Fruit fly (Drosophila melanogaster) whole organism, embryonic: ENCODE data around the gene MEP-1.

Source experiments
- Antp ChIP-seq: fragments of 200-800 bp; sonication (Bioruptor generic); optimal IDR thresholded peaks from 3 replicates; lab custom pipeline; 2016; ENCODE audit warnings: missing biosample characterization, missing genetic modification characterization
- Asciz ChIP-seq: fragments of 200-800 bp; sonication (Bioruptor generic); optimal IDR thresholded peaks from 2 replicates; lab custom pipeline; 2017; ENCODE audit warnings: missing biosample characterization, mild to moderate bottlenecking, missing genetic modification characterization, missing genetic modification reagents
- B-H2 ChIP-seq: fragments of 200-800 bp; sonication (Bioruptor generic); optimal IDR thresholded peaks from 2 replicates; lab custom pipeline; 2018; ENCODE audit warnings: missing biosample characterization, mild to moderate bottlenecking, missing genetic modification characterization
- Bdp1 ChIP-seq: fragments of 200-800 bp; sonication (Bioruptor generic); optimal IDR thresholded peaks from 3 replicates; lab custom pipeline; 2016; ENCODE audit warnings: missing biosample characterization, missing genetic modification characterization
- Bgb ChIP-seq: fragments of 200-800 bp; sonication (Bioruptor generic); IDR thresholded peaks from 2 replicates; pipeline ENCODE4 v1.3.6; 2022; ENCODE audit warnings: missing biosample characterization, missing genetic modification characterization; ENCODE audit not compliant: partially characterized antibody
- CG10209 ChIP-seq: fragments of 200-800 bp; sonication (Bioruptor generic); optimal IDR thresholded peaks from 3 replicates; lab custom pipeline; 2017; ENCODE audit warnings: missing biosample characterization, mild to moderate bottlenecking, missing genetic modification characterization, missing genetic modification reagents
- CG11456 ChIP-seq: fragments of 200-800 bp; sonication (Bioruptor generic); IDR thresholded peaks from 3 replicates; pipeline ENCODE4 v1.3.6; 2022; ENCODE audit warnings: missing biosample characterization, missing genetic modification characterization
- CG13123 ChIP-seq: fragments of 200-800 bp; sonication (Bioruptor generic); optimal IDR thresholded peaks from 2 replicates; lab custom pipeline; 2016; ENCODE audit warnings: missing biosample characterization, missing genetic modification characterization
- CG14710 ChIP-seq: fragments of 200-800 bp; sonication (Bioruptor generic); optimal IDR thresholded peaks from 3 replicates; lab custom pipeline; 2019; ENCODE audit warnings: missing biosample characterization, mild to moderate bottlenecking, missing genetic modification characterization, moderate library complexity
- CG17802 ChIP-seq: fragments of 200-800 bp; sonication (Bioruptor generic); optimal IDR thresholded peaks from 2 replicates; lab custom pipeline; 2018; ENCODE audit warnings: missing biosample characterization, mild to moderate bottlenecking, missing genetic modification characterization, moderate library complexity
- CG17912 ChIP-seq: fragments of 200-800 bp; sonication (Bioruptor generic); optimal IDR thresholded peaks from 2 replicates; lab custom pipeline; 2018; ENCODE audit warnings: missing biosample characterization, mild to moderate bottlenecking, missing genetic modification characterization
- CG2116 ChIP-seq: fragments of 200-800 bp; sonication (Bioruptor generic); optimal IDR thresholded peaks from 3 replicates; lab custom pipeline; 2018; ENCODE audit warnings: missing biosample characterization, mild to moderate bottlenecking, missing genetic modification characterization
- CG31365 ChIP-seq: fragments of 200-800 bp; sonication (Bioruptor generic); optimal IDR thresholded peaks from 2 replicates; lab custom pipeline; 2018; ENCODE audit warnings: missing biosample characterization, mild to moderate bottlenecking, missing genetic modification characterization
- CG43689 ChIP-seq: fragments of 200-800 bp; sonication (Bioruptor generic); IDR thresholded peaks from 2 replicates; pipeline ENCODE4 v1.3.6; 2022; ENCODE audit warnings: missing biosample characterization, missing genetic modification characterization
- CG9727 ChIP-seq: fragments of 200-800 bp; sonication (Bioruptor generic); optimal IDR thresholded peaks from 3 replicates; lab custom pipeline; 2017; ENCODE audit warnings: missing biosample characterization, mild to moderate bottlenecking, missing genetic modification characterization
- CG9876 ChIP-seq: fragments of 200-800 bp; sonication (Bioruptor generic); optimal IDR thresholded peaks from 2 replicates; lab custom pipeline; 2016; ENCODE audit warnings: missing biosample characterization, missing genetic modification characterization
- CTCF ChIP-seq: fragments of 200-800 bp; sonication (Bioruptor generic); optimal IDR thresholded peaks from 2 replicates; lab custom pipeline; 2017; ENCODE audit warnings: missing biosample characterization, mild to moderate bottlenecking, missing genetic modification characterization, moderate library complexity
- Camta ChIP-seq: fragments of 200-800 bp; sonication (Bioruptor generic); optimal IDR thresholded peaks from 2 replicates; lab custom pipeline; 2016; ENCODE audit warnings: missing biosample characterization, missing genetic modification characterization
- D ChIP-seq, 2 experiments: fragments of 200-800 bp in 1 of 2; fragments of >200 bp in 1 of 2; sonication (Bioruptor generic) in 1 of 2; optimal IDR thresholded peaks; 2 replicates in 1 of 2; 3 replicates in 1 of 2; lab custom pipeline; 2017; ENCODE audit warnings: mild to moderate bottlenecking in 1 of 2, missing biosample characterization in 1 of 2, missing genetic modification characterization in 1 of 2, missing genetic modification reagents in 1 of 2
- Dll ChIP-seq: fragments of 200-800 bp; sonication (Bioruptor generic); IDR thresholded peaks from 4 replicates; pipeline ENCODE4 v1.3.6; 2022; ENCODE audit warnings: missing biosample characterization, missing genetic modification characterization; ENCODE audit not compliant: partially characterized antibody
- E2f1 ChIP-seq: fragments of 200-800 bp; sonication (Bioruptor generic); IDR thresholded peaks from 2 replicates; pipeline ENCODE4 v1.3.6; 2022; ENCODE audit warnings: missing biosample characterization, missing genetic modification characterization
- HLH54F ChIP-seq: fragments of 200-800 bp; sonication (Bioruptor generic); optimal IDR thresholded peaks from 3 replicates; lab custom pipeline; 2016; ENCODE audit warnings: missing biosample characterization, missing genetic modification characterization
- HLHmδ ChIP-seq: fragments of 200-800 bp; sonication (Bioruptor generic); optimal IDR thresholded peaks from 2 replicates; lab custom pipeline; 2018; ENCODE audit warnings: missing biosample characterization, mild to moderate bottlenecking, missing genetic modification characterization, moderate library complexity
- Hey ChIP-seq: fragments of 200-800 bp; sonication (Bioruptor generic); optimal IDR thresholded peaks from 3 replicates; lab custom pipeline; 2018; ENCODE audit warnings: missing biosample characterization, mild to moderate bottlenecking, missing genetic modification characterization
- MBD-R2 ChIP-seq: fragments of 200-800 bp; sonication (Bioruptor generic); IDR thresholded peaks from 2 replicates; pipeline ENCODE4 v1.3.6; 2022; ENCODE audit warnings: missing biosample characterization, missing genetic modification characterization
- NK7.1 ChIP-seq: fragments of 200-800 bp; sonication (Bioruptor generic); optimal IDR thresholded peaks from 3 replicates; lab custom pipeline; 2016; ENCODE audit warnings: missing biosample characterization, missing genetic modification characterization
- Nf-YA ChIP-seq: fragments of 200-800 bp; sonication (Bioruptor generic); IDR thresholded peaks from 2 replicates; pipeline ENCODE4 v1.3.6; 2022; ENCODE audit warnings: missing biosample characterization, missing genetic modification characterization
- Oaz ChIP-seq: fragments of 200-800 bp; sonication (Bioruptor generic); IDR thresholded peaks from 2 replicates; pipeline ENCODE4 v1.3.6; 2022; ENCODE audit warnings: missing biosample characterization, missing genetic modification characterization
- Opbp ChIP-seq: fragments of 200-800 bp; sonication (Bioruptor generic); IDR thresholded peaks from 3 replicates; pipeline ENCODE4 v1.3.6; 2022; ENCODE audit warnings: missing biosample characterization, missing genetic modification characterization; ENCODE audit not compliant: partially characterized antibody
- Side ChIP-seq: fragments of 200-800 bp; sonication (Bioruptor generic); optimal IDR thresholded peaks from 2 replicates; lab custom pipeline; 2016; ENCODE audit warnings: missing biosample characterization, missing genetic modification characterization
- Six4 ChIP-seq: fragments of 200-800 bp; sonication (Bioruptor generic); optimal IDR thresholded peaks from 2 replicates; lab custom pipeline; 2016; ENCODE audit warnings: missing biosample characterization, missing genetic modification characterization
- Sox100B ChIP-seq: fragments of 200-800 bp; sonication (Bioruptor generic); optimal IDR thresholded peaks from 3 replicates; lab custom pipeline; 2018; ENCODE audit warnings: missing biosample characterization, mild to moderate bottlenecking, missing genetic modification characterization
- Stat92E ChIP-seq, 3 experiments: fragments of >200 bp in 2 of 3; fragments of 200-800 bp in 1 of 3; sonication (Bioruptor generic) in 1 of 3; optimal IDR thresholded peaks; 2 replicates each; lab custom pipeline; 2017 to 2019; ENCODE audit warnings: missing biosample characterization in 3 of 3, missing genetic modification characterization in 3 of 3, mild to moderate bottlenecking in 1 of 3, moderate library complexity in 1 of 3
- br ChIP-seq: fragments of >200 bp; optimal IDR thresholded peaks from 2 replicates; lab custom pipeline; 2017
- cwo ChIP-seq: fragments of 200-800 bp; sonication (Bioruptor generic); optimal IDR thresholded peaks from 3 replicates; lab custom pipeline; 2017; ENCODE audit warnings: missing biosample characterization, missing genetic modification characterization, mild to moderate bottlenecking, moderate library complexity, missing genetic modification reagents
- emc ChIP-seq: fragments of 200-800 bp; sonication (Bioruptor generic); optimal IDR thresholded peaks from 2 replicates; lab custom pipeline; 2016; ENCODE audit warnings: missing biosample characterization, missing genetic modification characterization
- fd3F ChIP-seq: fragments of 200-800 bp; sonication (Bioruptor generic); optimal IDR thresholded peaks from 2 replicates; lab custom pipeline; 2018; ENCODE audit warnings: missing biosample characterization, mild to moderate bottlenecking, missing genetic modification characterization, moderate library complexity
- gsb ChIP-seq: fragments of 200-800 bp; sonication (Bioruptor generic); IDR thresholded peaks from 2 replicates; pipeline ENCODE4 v1.3.6; 2022; ENCODE audit warnings: missing biosample characterization, missing genetic modification characterization
- jigr1 ChIP-seq: fragments of 200-800 bp; sonication (Bioruptor generic); IDR thresholded peaks from 3 replicates; pipeline ENCODE4 v1.3.6; 2022; ENCODE audit warnings: missing biosample characterization, missing genetic modification characterization
- jing ChIP-seq: fragments of 200-800 bp; sonication (Bioruptor generic); optimal IDR thresholded peaks from 2 replicates; lab custom pipeline; 2018; ENCODE audit warnings: missing biosample characterization, mild to moderate bottlenecking, missing genetic modification characterization
- maf-S ChIP-seq: fragments of 200-800 bp; sonication (Bioruptor generic); optimal IDR thresholded peaks from 2 replicates; lab custom pipeline; 2016; ENCODE audit warnings: missing biosample characterization, missing genetic modification characterization
- mam ChIP-seq: fragments of 200-800 bp; sonication (Bioruptor generic); optimal IDR thresholded peaks from 3 replicates; lab custom pipeline; 2016; ENCODE audit warnings: missing biosample characterization, missing genetic modification characterization
- p53 ChIP-seq: fragments of 200-800 bp; sonication (Bioruptor generic); optimal IDR thresholded peaks from 2 replicates; lab custom pipeline; 2016; ENCODE audit warnings: missing biosample characterization, missing genetic modification characterization
- peb ChIP-seq: fragments of 200-800 bp; sonication (Bioruptor generic); IDR thresholded peaks from 2 replicates; pipeline ENCODE4 v1.3.6; 2022; ENCODE audit warnings: missing biosample characterization, missing genetic modification characterization
- schlank ChIP-seq: fragments of 200-800 bp; sonication (Bioruptor generic); optimal IDR thresholded peaks from 2 replicates; lab custom pipeline; 2018; ENCODE audit warnings: missing biosample characterization, mild to moderate bottlenecking, missing genetic modification characterization
- slou ChIP-seq: fragments of 200-800 bp; sonication (Bioruptor generic); optimal IDR thresholded peaks from 3 replicates; lab custom pipeline; 2016; ENCODE audit warnings: missing biosample characterization, missing genetic modification characterization
- stc ChIP-seq: fragments of 200-800 bp; sonication (Bioruptor generic); IDR thresholded peaks from 2 replicates; pipeline ENCODE4 v1.3.6; 2022; ENCODE audit warnings: missing biosample characterization, missing genetic modification characterization
- vvl ChIP-seq: fragments of 200-800 bp; sonication (Bioruptor generic); IDR thresholded peaks from 2 replicates; pipeline ENCODE4 v1.3.6; 2022; ENCODE audit warnings: missing biosample characterization, missing genetic modification characterization
- yki ChIP-seq: fragments of >200 bp; optimal IDR thresholded peaks from 3 replicates; lab custom pipeline; 2018
- zf30C ChIP-seq: fragments of 200-800 bp; sonication (Bioruptor generic); optimal IDR thresholded peaks from 3 replicates; lab custom pipeline; 2018; ENCODE audit warnings: missing biosample characterization, mild to moderate bottlenecking, missing genetic modification characterization

The MEP-1 gene

DNA sequence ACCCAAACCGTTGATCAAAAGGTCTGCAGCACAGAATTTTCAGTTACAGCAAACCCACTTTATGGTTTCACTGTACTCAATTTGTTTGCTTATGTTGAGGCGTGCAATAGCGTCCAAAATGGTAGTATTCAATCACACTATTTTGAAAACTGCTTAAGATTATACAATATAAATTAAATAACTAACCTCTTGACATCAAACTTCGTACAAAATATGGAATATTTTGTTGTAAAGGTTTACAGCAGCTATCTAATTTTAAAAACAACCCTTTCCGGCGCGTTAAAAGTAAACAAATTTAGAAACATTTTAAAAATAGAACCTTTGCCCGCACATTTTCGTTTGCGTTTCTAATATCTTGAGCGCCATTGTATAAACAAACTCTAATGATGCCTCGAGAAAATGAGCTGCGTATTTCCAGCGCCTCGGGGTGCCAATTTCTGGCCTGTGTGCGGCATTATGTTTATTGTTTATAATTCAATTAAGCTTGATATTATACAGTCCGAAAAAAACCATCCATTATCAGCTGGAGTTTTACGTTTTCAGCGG lies 40.7 kb upstream of the MEP-1 start (continued):
- TF ChIP-seq fd3F (GFP tag; lab: Kevin White, UChicago), result no peak
- TF ChIP-seq Stat92E (GFP tag; optimal IDR thresholded peaks at IDR 0.05; lab: Kevin White, UChicago), result peak in 1 of 3 experiments; percentile 84
- no peak for TF ChIP-seq CG31365 (tag; lab: Kevin White, UChicago)
- no peak for TF ChIP-seq slou (GFP tag; lab: Kevin White, UChicago)
- no peak for TF ChIP-seq schlank
- peak; percentile 3 for TF ChIP-seq Sox100B (GFP tag; lab: Kevin White, UChicago)
- TF ChIP-seq D (optimal IDR thresholded peaks at IDR 0.05; lab: Kevin White, UChicago), result no peak
- TF ChIP-seq D (GFP tag; optimal IDR thresholded peaks at IDR 0.05; lab: Kevin White, UChicago), result peak; percentile 11
- TF ChIP-seq cwo, result no peak
- no peak for TF ChIP-seq B-H2 (GFP tag; lab: Kevin White, UChicago)
- 0 out of 2 replicates have a peak, but pooled peaks have one; percentile 13 for TF ChIP-seq stc (GFP tag; lab: Robert Waterston, UW)
- no peak for TF ChIP-seq br
- peak; percentile 25 for TF ChIP-seq CG9727
- TF ChIP-seq p53 (GFP tag; lab: Kevin White, UChicago), result no peak
- TF ChIP-seq Bdp1 (GFP tag; lab: Kevin White, UChicago), result no peak
- TF ChIP-seq CG2116 (GFP tag; lab: Kevin White, UChicago), result no peak
- TF ChIP-seq Antp (GFP tag; lab: Kevin White, UChicago), result peak; percentile 5
- TF ChIP-seq CG11456 (GFP tag; lab: Robert Waterston, UW), result no peak

DNA sequence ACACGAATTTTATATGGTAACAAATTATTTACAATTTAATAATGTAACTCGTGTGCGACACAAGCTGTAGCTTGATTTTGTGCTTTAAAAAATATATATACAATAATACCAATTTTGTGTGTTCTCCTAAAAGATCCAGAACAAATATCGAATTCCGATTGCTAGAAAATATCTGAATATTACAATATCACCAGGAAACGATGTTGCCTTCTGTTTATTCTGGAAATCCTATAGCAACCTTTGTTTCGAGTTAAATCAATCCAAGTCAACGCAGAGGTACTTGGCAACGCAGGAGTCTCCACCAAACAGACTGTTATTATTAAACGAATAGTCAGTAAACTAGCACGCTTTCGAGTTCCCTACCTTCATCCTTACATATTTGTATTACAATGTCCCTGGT lies 36.0 kb upstream of the MEP-1 start, which contains the start of gene CG16984:
CG16984 (plus strand) TSS at position 301 of the 400 bp plus-strand sequence.
- TF ChIP-seq NK7.1 (GFP tag; lab: Kevin White, UChicago), result no peak
- no peak for TF ChIP-seq Asciz (GFP tag; lab: Kevin White, UChicago)
- TF ChIP-seq jigr1 (GFP tag; lab: Robert Waterston, UW), result no peak
- TF ChIP-seq jing (GFP tag; lab: Kevin White, UChicago), result no peak
- TF ChIP-seq HLH54F (GFP tag; lab: Kevin White, UChicago), result no peak
- no peak for TF ChIP-seq emc (GFP tag; lab: Kevin White, UChicago)
- TF ChIP-seq CG9876, result no peak
- TF ChIP-seq CG17802 (tag; lab: Kevin White, UChicago), result no peak
- no peak for TF ChIP-seq zf30C
- no peak for TF ChIP-seq peb (GFP tag; lab: Robert Waterston, UW)
- TF ChIP-seq CG43689 (GFP tag; lab: Robert Waterston, UW), result no peak
- no peak for TF ChIP-seq Side
- TF ChIP-seq CG14710 (tag; lab: Kevin White, UChicago), result no peak
- no peak for TF ChIP-seq mam

DNA sequence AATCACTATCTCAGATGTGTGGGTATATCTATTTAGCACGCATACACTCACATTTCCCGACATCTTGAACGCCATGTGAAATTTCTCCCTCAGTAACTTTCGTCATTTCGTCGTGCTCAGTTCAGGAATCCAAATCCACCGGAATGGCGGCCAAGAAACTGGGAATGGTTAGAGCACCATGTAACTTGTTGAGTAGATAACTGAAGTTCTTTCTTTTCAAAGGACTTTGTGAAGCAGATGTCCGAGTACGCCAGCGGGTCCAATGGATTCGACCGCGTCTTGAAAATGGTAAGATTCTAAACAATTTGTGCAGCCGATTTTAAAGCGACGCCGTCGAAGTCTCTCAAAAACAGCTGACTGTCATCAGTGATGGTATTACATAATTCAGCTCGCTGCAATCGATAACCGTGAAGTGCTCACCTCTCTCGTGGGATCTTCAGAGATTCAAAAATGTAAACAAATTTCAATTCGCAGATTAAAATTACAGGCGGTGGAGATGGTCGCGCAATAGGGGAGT lies 32.2 kb upstream of the MEP-1 start, which contains the start of the genes CG16985 and CG12182:
CG16985 (plus strand) TSS at position 84 of the 517 bp plus-strand sequence.
CG12182 (minus strand) TSS at position 366 of the 517 bp plus-strand sequence.
- peak; percentile 44 for TF ChIP-seq Bgb (GFP tag; lab: Robert Waterston, UW)
- TF ChIP-seq CG10209, result no peak
- peak; percentile 77 for TF ChIP-seq MBD-R2
- TF ChIP-seq CG17912 (GFP tag; lab: Kevin White, UChicago), result no peak
- no peak for TF ChIP-seq HLH54F (GFP tag; lab: Kevin White, UChicago)
- TF ChIP-seq Dll (GFP tag; lab: Robert Waterston, UW), result peak; percentile 43; the same call in 1 of the 4 replicates
- no peak for TF ChIP-seq Camta (GFP tag; lab: Kevin White, UChicago)
- TF ChIP-seq HLHmδ, result no peak
- TF ChIP-seq Opbp, result peak; percentile 69; the same call in 2 of the 3 replicates
- TF ChIP-seq Nf-YA, result no peak
- no peak for TF ChIP-seq B-H2 (GFP tag; lab: Kevin White, UChicago)
- no peak for TF ChIP-seq Hey
- no peak for TF ChIP-seq CG13123 (GFP tag; lab: Kevin White, UChicago)
- TF ChIP-seq E2f1, result no peak
- TF ChIP-seq Six4 (GFP tag; lab: Kevin White, UChicago), result no peak
- TF ChIP-seq Oaz (GFP tag; lab: Robert Waterston, UW), result no peak
- no peak for TF ChIP-seq maf-S
- peak; percentile 18 for TF ChIP-seq CTCF (GFP tag; lab: Kevin White, UChicago)
- no peak for TF ChIP-seq yki (lab: Kevin White, UChicago)
- no peak for TF ChIP-seq gsb
- TF ChIP-seq vvl (GFP tag; lab: Robert Waterston, UW), result peak; percentile 46
